Worm (Caenorhabditis elegans): Measurements from ENCODE around the gene T21C9.6.

The T21C9.6 gene

ce11 chrV:10615496-10615895 lies 33.8 kb downstream of the T21C9.6 start, which contains the start of gene H09F14.1:
Gene H09F14.1, minus strand, starts transcription at chrV:10615596.
- TF ChIP-seq T26A8.4 (GFP tag; IDR thresholded peaks at IDR 0.05) = no peak
- TF ChIP-seq F37D6.2 (tag; optimal IDR thresholded peaks at IDR 0.05) = no peak
- no peak for TF ChIP-seq unc-62 (GFP tag; optimal IDR thresholded peaks at IDR 0.05 in 1 of 2)
- no peak for TF ChIP-seq unc-62 (tag; optimal IDR thresholded peaks at IDR 0.05)
- no peak for TF ChIP-seq ceh-62 (tag; optimal IDR thresholded peaks at IDR 0.05)
- no peak for TF ChIP-seq lim-7 (GFP tag; IDR thresholded peaks at IDR 0.05)
- no peak for TF ChIP-seq ctbp-1 (GFP tag; IDR thresholded peaks at IDR 0.05)
- no peak for TF ChIP-seq rbr-2 (tag; optimal IDR thresholded peaks at IDR 0.05)
- TF ChIP-seq lin-13 (GFP tag; optimal IDR thresholded peaks at IDR 0.05) = no peak

- TF ChIP-seq Y5F2A.4 (GFP tag; optimal IDR thresholded peaks at IDR 0.05) (no peak), dpl-1 (GFP tag; optimal IDR thresholded peaks at IDR 0.05) (no peak), aha-1 (tag) (peak; percentile 42), unc-62 (GFP tag; optimal IDR thresholded peaks at IDR 0.05 in 1 of 2) (peak in 1 of 2 experiments; percentile 98), unc-62 (tag; optimal IDR thresholded peaks at IDR 0.05) (no peak), hif-1 (tag; optimal IDR thresholded peaks at IDR 0.05) (no peak), egl-27 (tag; optimal IDR thresholded peaks at IDR 0.05) (no peak)
Observed at ce11 chrV:10630497-10630896, 48.8 kb downstream of the T21C9.6 start.

- TF ChIP-seq spr-3 (GFP tag; optimal IDR thresholded peaks at IDR 0.05) (no peak), aha-1 (tag) (no peak), lin-29 (GFP tag; IDR thresholded peaks at IDR 0.05) (no peak), D1046.2 (GFP tag; IDR thresholded peaks at IDR 0.05) (no peak), T26A8.4 (GFP tag; IDR thresholded peaks at IDR 0.05) (no peak), spr-1 (tag; optimal IDR thresholded peaks at IDR 0.05) (no peak), ceh-44 (GFP tag; IDR thresholded peaks at IDR 0.05) (no peak), mep-1 (tag; optimal IDR thresholded peaks at IDR 0.05) (no peak), php-3 (GFP tag; IDR thresholded peaks at IDR 0.05) (no peak), dve-1 (tag; optimal IDR thresholded peaks at IDR 0.05; ENCODE audit: insufficient read depth) (no peak), fkh-10 (GFP tag; optimal IDR thresholded peaks at IDR 0.05) (no peak), daf-12 (tag; optimal IDR thresholded peaks at IDR 0.05) (no peak), nhr-10 (tag; optimal IDR thresholded peaks at IDR 0.05) (no peak), unc-130 (GFP tag; optimal IDR thresholded peaks at IDR 0.05) (no peak), madf-9 (GFP tag; conservative IDR thresholded peaks at IDR 0.05) (no peak), dmd-8 (GFP tag; IDR thresholded peaks at IDR 0.05) (no peak), zfp-2 (tag; optimal IDR thresholded peaks at IDR 0.05) (no peak), nhr-41 (GFP tag; IDR thresholded peaks at IDR 0.05) (no peak), ceh-20 (GFP tag; IDR thresholded peaks at IDR 0.05) (no peak)
Observed at ce11 chrV:10632758-10633157, 51.1 kb downstream of the T21C9.6 start, which contains the start of gene mab-23. Gene mab-23, plus strand, starts transcription at chrV:10633058.

- no peak for TF ChIP-seq unc-130 (GFP tag; optimal IDR thresholded peaks at IDR 0.05)
- TF ChIP-seq ceh-32 (tag; optimal IDR thresholded peaks at IDR 0.05; ENCODE audit: poor library complexity) = no peak
- TF ChIP-seq zip-11 (GFP tag; IDR thresholded peaks at IDR 0.05) = no peak
- no peak for TF ChIP-seq attf-4 (tag; optimal IDR thresholded peaks at IDR 0.05)
- TF ChIP-seq nhr-11 (tag; optimal IDR thresholded peaks at IDR 0.05) = no peak
- no peak for TF ChIP-seq sdz-12 (GFP tag; optimal IDR thresholded peaks at IDR 0.05)
- TF ChIP-seq nhr-10 (tag; optimal IDR thresholded peaks at IDR 0.05) = no peak
- TF ChIP-seq vab-7 (GFP tag; IDR thresholded peaks at IDR 0.05) = no peak
- no peak for TF ChIP-seq madf-9 (GFP tag; conservative IDR thresholded peaks at IDR 0.05)
Observed at ce11 chrV:10635722-10636121, 54.0 kb downstream of the T21C9.6 start, which contains the start of gene kvs-2. Gene kvs-2, plus strand, starts transcription at chrV:10636022.

Measured in whole organism, L4 larva.